Worm (Caenorhabditis elegans) whole organism, L4/young adult: ENCODE data around the gene F22B3.7.
"Not testable (repeated sequence)": the region's sequence is repeated elsewhere in the genome, so short reads cannot be mapped to it uniquely, and the experiment has no call there.

Experiments used
- W03F9.2 ChIP-seq: fragments of 150-350 bp; optimal IDR thresholded peaks from 2 replicates; lab custom pipeline; 2014; ENCODE audit warnings: missing biosample characterization, missing genetic modification characterization
- dao-5 ChIP-seq: sonication (generic microtip); optimal IDR thresholded peaks from 2 replicates; lab custom pipeline; 2016; ENCODE audit warnings: missing genotype, missing genetic modification characterization, moderate library complexity, missing compliant biosample characterization
- him-1 ChIP-seq: sonication (generic microtip); optimal IDR thresholded peaks from 2 replicates; lab custom pipeline; 2016; ENCODE audit warnings: missing genotype, missing genetic modification reagents, missing genetic modification characterization, missing compliant biosample characterization

F22B3.7 gene

ce11 chrIV:11431448-11431847 lies 9.9 kb upstream of the F22B3.7 start:
- TF ChIP-seq dao-5 (no peak), W03F9.2 (tag; lab: Kevin White, UChicago) (no peak), him-1 (tag; lab: Kevin White, UChicago) (no peak)

DNA sequence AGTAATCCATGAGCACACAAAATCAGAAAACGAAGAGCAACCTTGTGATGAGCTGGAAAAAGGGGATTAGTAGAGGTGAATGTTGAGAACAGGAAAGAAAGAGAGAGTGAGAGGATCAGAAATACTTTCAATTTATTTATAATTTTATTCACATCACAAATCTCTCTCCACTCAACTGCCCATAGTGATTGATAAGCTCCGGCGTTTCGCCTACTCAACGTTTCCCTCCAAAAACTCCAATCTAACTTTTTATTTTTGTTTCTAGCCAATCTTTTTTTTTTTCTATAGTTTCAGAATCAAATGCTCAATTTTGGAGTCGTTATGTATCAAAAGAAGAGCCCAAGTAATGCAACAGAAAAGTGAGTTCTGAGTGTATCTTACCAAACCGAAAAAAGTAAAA lies 3.8 kb upstream of the F22B3.7 start, which contains the start of gene kin-4:
TSS of gene kin-4 (plus strand) at position 301 of the 400 bp plus-strand sequence.
- TF ChIP-seq dao-5, result no peak
- no peak for TF ChIP-seq W03F9.2 (tag; lab: Kevin White, UChicago)
- TF ChIP-seq him-1 (tag; lab: Kevin White, UChicago), result no peak

DNA sequence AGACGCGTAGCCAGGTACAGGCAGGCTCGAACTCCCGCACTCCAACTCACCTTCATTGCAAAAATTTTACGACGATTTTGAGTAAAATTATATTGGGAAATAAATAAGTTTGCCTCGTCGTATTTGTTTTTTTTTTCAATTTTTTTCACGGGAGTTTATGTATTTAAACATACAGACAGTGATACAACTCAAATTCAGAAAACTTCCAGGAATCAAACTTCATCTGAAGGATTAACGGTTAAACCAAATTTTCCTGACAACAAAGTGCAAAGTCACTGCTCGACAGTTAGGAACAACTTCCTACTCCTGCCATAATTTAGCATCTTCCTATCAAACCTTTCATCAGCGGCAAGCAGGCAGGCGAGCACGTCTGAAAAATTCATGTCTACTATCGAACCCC lies 3.2 kb upstream of the F22B3.7 start, which contains the start of gene F22B3.8:
TSS of gene F22B3.8 (minus strand) at position 101 of the 400 bp plus-strand sequence.
- TF ChIP-seq dao-5 (no peak), him-1 (tag; lab: Kevin White, UChicago) (no peak), W03F9.2 (tag; lab: Kevin White, UChicago) (no peak)

DNA sequence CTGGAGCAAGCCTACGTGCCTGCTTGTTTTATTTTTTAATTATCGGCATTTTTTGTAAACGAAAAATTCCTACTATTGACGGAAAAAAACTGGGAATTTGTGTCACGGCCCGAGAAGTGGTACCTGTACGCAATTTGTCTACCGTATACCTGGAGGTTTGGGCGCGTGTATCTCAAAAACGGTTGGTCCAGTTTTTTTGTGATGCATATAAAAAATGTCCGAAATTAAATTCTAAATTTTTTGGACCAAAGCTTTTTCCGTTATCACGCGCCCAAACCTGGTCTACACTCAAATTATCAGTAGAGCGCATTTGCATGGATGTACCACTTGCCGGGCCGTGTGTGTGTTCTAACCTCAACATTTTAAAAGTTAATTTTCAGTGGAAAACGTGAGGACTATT lies 4.9 kb downstream of the F22B3.7 start, which contains the start of gene F22B3.5:
TSS of gene F22B3.5 (minus strand) at position 101 of the 400 bp plus-strand sequence.
- TF ChIP-seq him-1 (tag; lab: Kevin White, UChicago); dao-5; W03F9.2 (tag; lab: Kevin White, UChicago): not testable (repeated sequence)

DNA sequence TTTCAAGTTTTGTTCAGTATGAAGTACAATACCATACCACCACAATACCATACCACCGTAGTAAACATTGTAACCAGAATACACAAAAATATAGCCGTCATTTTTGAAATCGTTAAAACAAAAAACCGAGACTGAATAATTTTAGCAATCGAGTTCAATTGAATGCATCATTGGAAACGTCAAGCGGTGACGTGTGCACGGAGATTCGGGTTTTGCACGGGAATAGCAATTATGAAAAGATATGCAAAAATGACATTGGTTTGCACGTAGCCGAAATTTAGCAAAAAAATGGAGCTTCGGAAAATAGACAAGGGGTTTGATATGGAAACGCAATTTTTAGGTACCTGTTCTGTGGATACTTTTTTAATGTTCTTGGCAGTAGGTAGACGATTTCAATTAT lies 6.7 kb downstream of the F22B3.7 start, which contains the start of gene F22B3.10:
TSS of gene F22B3.10 (minus strand) at position 101 of the 400 bp plus-strand sequence.
- TF ChIP-seq W03F9.2 (tag; lab: Kevin White, UChicago) (no peak), dao-5 (no peak), him-1 (tag; lab: Kevin White, UChicago) (no peak)

ce11 chrIV:11410084-11410483 lies 11.5 kb downstream of the F22B3.7 start, which contains the start of gene gfat-2:
TSS of gene gfat-2 (plus strand) at chrIV:11410228.
- no peak for TF ChIP-seq dao-5
- no peak for TF ChIP-seq W03F9.2 (tag; lab: Kevin White, UChicago)
- TF ChIP-seq him-1 (tag; lab: Kevin White, UChicago), result no peak

DNA sequence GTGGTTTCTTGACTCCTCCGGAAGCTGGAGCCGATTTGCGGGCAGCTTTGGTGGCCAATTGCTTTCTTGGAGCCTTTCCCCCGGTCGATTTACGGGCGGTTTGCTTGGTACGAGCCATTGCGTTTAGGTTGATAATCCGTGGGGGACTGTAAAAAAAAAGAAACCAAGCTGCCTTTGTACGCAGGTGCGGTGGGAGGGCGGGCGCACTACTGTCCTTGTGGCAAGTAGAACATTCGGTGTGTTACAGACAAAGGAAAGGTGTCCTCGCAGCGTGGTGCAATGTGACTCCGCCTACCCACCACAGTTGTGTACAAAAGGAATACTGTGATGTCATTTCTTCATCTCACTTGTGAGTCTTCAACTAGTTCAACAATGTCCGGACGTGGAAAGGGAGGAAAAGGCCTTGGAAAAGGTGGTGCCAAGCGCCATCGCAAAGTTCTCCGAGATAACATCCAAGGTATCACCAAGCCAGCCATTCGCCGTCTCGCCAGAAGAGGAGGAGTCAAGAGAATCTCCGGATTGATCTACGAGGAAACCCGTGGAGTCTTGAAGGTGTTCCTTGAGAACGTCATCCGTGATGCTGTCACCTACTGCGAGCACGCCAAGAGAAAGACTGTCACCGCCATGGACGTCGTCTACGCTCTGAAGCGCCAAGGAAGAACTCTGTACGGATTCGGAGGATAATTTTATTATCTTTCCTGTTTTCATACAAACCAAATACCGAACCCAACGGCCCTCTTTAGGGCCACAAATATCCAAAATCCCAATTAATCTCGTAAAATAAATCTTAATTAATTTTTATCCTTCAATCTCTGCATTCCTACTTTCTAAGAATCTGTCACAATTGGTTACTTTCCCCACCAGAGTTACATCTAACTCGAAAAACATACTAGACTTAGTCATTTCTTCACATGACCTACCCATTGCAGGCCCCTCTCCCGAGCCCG lies 14.6 kb downstream of the F22B3.7 start, which contains the start of the genes his-63 and his-64:
TSS of gene his-63 (minus strand) at position 118 of the 947 bp plus-strand sequence.
TSS of gene his-64 (plus strand) at position 373 of the 947 bp plus-strand sequence.
- not testable (repeated sequence) for TF ChIP-seq W03F9.2 (tag; lab: Kevin White, UChicago); him-1 (tag; lab: Kevin White, UChicago); dao-5

- no peak for TF ChIP-seq him-1 (tag; lab: Kevin White, UChicago)
- TF ChIP-seq W03F9.2 (tag; lab: Kevin White, UChicago), result peak; percentile 8
Observed at ce11 chrIV:11403288-11403991, 18.2 kb downstream of the F22B3.7 start, which contains the start of the genes memi-3 and cyp-31A2. TSS of gene memi-3 (minus strand) at chrIV:11403338. TSS of gene cyp-31A2 (plus strand) at chrIV:11403961.

ce11 chrIV:11401482-11401881 lies 20.1 kb downstream of the F22B3.7 start:
- TF ChIP-seq dao-5 (no peak), W03F9.2 (tag; lab: Kevin White, UChicago) (no peak), him-1 (tag; lab: Kevin White, UChicago) (no peak)

DNA sequence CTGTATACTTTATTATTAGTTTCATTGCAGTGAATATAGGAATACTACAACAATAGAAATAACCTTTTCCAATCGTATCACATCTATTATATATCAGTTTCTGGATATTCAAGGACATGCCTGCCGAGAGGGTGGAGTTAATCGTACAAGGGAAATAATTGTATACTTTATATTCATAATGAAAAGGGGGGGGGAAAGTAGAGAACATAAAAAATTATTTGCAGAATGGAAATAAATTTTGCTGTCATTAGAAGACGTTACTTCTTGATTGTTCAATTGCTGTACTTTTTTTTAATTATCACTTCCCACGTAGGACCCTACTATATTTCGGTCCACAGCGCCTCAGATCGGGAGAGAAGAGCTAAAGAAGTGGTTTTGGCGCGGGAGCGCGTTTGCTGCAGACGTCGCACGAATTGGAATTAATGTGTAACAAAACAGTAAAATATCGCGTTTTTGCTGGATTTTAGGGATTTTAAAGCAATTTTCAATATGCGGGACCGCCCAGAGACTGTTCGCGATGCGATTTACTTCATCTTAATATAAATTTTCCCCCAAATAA lies 23.2 kb downstream of the F22B3.7 start, which contains the start of gene dsl-6:
TSS of gene dsl-6 (minus strand) at position 51 of the 559 bp plus-strand sequence.
- not testable (repeated sequence) for TF ChIP-seq W03F9.2 (tag; lab: Kevin White, UChicago); dao-5; him-1 (tag; lab: Kevin White, UChicago)

ce11 chrIV:11394243-11394642 lies 27.4 kb downstream of the F22B3.7 start, which contains the start of gene tag-89:
TSS of gene tag-89 (plus strand) at chrIV:11394543.
- no peak for TF ChIP-seq him-1 (tag; lab: Kevin White, UChicago)
- TF ChIP-seq W03F9.2 (tag; lab: Kevin White, UChicago), result no peak
- TF ChIP-seq dao-5, result no peak

- TF ChIP-seq W03F9.2 (tag; lab: Kevin White, UChicago) (no peak), dao-5 (no peak), him-1 (tag; lab: Kevin White, UChicago) (no peak)
Observed at ce11 chrIV:11388684-11389083, 32.9 kb downstream of the F22B3.7 start.
